ENCODE assay signal across 2 fruit fly cellular contexts in the genomic region with DNA sequence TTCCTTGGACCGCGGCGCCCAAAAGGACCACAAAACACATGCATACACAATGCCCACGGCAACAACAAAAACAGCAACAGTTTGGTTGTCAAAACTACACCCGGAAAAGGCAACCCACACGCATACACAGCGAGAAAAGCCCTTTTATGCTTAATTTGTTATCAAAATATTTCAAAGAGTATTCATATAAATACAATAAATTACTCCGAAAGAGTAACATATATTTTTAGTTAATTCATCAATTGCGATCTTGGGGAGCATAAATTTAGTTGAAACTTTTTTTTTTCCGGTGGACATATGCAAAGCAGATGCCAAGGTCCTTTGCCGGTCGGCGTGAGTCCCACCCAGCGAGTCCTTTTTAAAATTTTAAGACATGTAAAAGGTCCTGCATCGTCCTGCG.
A peak's percentile ranks its signal among the peaks of the same experiment; 100 is the strongest.
TF ChIP-seq lines count a peak whose summit lies in the region.

No protein-coding gene starts in this region.

- TF ChIP-seq CTCF in whole organism, embryonic (GFP tag; optimal IDR thresholded peaks at IDR 0.05; lab: Kevin White, UChicago): no peak

TF ChIP-seq in whole organism, embryonic, 481 proteins besides CTCF, POLR2A, EP300 and RAD21 (continues in another document):
- TF ChIP-seq Ets65A (GFP tag; lab: Kevin White, UChicago): peak; percentile 64
- no peak for TF ChIP-seq CG31224 (GFP tag; IDR thresholded peaks at IDR 0.05; lab: Robert Waterston, UW)
- peak; percentile 10 for TF ChIP-seq CG10979 (tag; optimal IDR thresholded peaks at IDR 0.05; lab: Kevin White, UChicago)
- peak in 1 of 2 experiments; percentile 7 for TF ChIP-seq Hr51 (GFP tag; optimal IDR thresholded peaks at IDR 0.05; lab: Kevin White, UChicago)
- TF ChIP-seq CG12391 (tag; optimal IDR thresholded peaks at IDR 0.05; lab: Kevin White, UChicago): peak; percentile 4
- TF ChIP-seq CoRest (tag; optimal IDR thresholded peaks at IDR 0.05; lab: Kevin White, UChicago): no peak
- peak; percentile 38 for TF ChIP-seq CG4404 (GFP tag; IDR thresholded peaks at IDR 0.05; lab: Robert Waterston, UW)
- TF ChIP-seq scrt (GFP tag; optimal IDR thresholded peaks at IDR 0.05; lab: Kevin White, UChicago): peak; percentile 47
- TF ChIP-seq bsh (GFP tag; optimal IDR thresholded peaks at IDR 0.05; lab: Kevin White, UChicago): peak in 1 of 2 experiments; percentile 11
- TF ChIP-seq CG17359 (tag; optimal IDR thresholded peaks at IDR 0.05; lab: Kevin White, UChicago): peak; percentile 5
- TF ChIP-seq CG11398 (GFP tag; optimal IDR thresholded peaks at IDR 0.05; lab: Kevin White, UChicago): no peak
- no peak for TF ChIP-seq crp (GFP tag; optimal IDR thresholded peaks at IDR 0.05; lab: Kevin White, UChicago)
- TF ChIP-seq dmrt99B (tag; optimal IDR thresholded peaks at IDR 0.05; lab: Kevin White, UChicago): peak; percentile 33
- TF ChIP-seq Jarid2 (GFP tag; optimal IDR thresholded peaks at IDR 0.05; lab: Kevin White, UChicago): no peak
- TF ChIP-seq vvl (GFP tag; IDR thresholded peaks at IDR 0.05; lab: Robert Waterston, UW): peak; percentile 42
- no peak for TF ChIP-seq Scr (GFP tag; IDR thresholded peaks at IDR 0.05; lab: Robert Waterston, UW; ENCODE audit: partially characterized antibody)
- TF ChIP-seq ash1 (GFP tag; optimal IDR thresholded peaks at IDR 0.05; lab: Kevin White, UChicago): no peak
- peak; percentile 46 for TF ChIP-seq CG2678 (tag; optimal IDR thresholded peaks at IDR 0.05; lab: Kevin White, UChicago)
- TF ChIP-seq CG2120 (GFP tag; optimal IDR thresholded peaks at IDR 0.05; lab: Kevin White, UChicago): peak; percentile 36
- no peak for TF ChIP-seq ERR (GFP tag; optimal IDR thresholded peaks at IDR 0.05; lab: Kevin White, UChicago)
- peak; percentile 21 for TF ChIP-seq gem (tag; optimal IDR thresholded peaks at IDR 0.05; lab: Kevin White, UChicago)
- TF ChIP-seq row (GFP tag; IDR thresholded peaks at IDR 0.05; lab: Robert Waterston, UW): peak; percentile 41; the same call in 2 of the 3 replicates
- TF ChIP-seq Hmr (GFP tag; optimal IDR thresholded peaks at IDR 0.05; lab: Kevin White, UChicago): peak; percentile 21
- TF ChIP-seq Xrp1 (GFP tag; IDR thresholded peaks at IDR 0.05; lab: Robert Waterston, UW): peak; percentile 24; the same call in 1 of the 2 replicates
- TF ChIP-seq tup (GFP tag; optimal IDR thresholded peaks at IDR 0.05; lab: Kevin White, UChicago): no peak
- TF ChIP-seq nmo (GFP tag; optimal IDR thresholded peaks at IDR 0.05; lab: Kevin White, UChicago): peak; percentile 26
- TF ChIP-seq pho (GFP tag; optimal IDR thresholded peaks at IDR 0.05; lab: Kevin White, UChicago): no peak
- TF ChIP-seq H15 (GFP tag; IDR thresholded peaks at IDR 0.05; lab: Robert Waterston, UW): no peak
- TF ChIP-seq mam (GFP tag; optimal IDR thresholded peaks at IDR 0.05; lab: Kevin White, UChicago): no peak
- peak; percentile 38 for TF ChIP-seq lab (GFP tag; optimal IDR thresholded peaks at IDR 0.05; lab: Kevin White, UChicago)
- no peak for TF ChIP-seq CG1603 (tag; optimal IDR thresholded peaks at IDR 0.05; lab: Kevin White, UChicago)
- TF ChIP-seq dysf (GFP tag; IDR thresholded peaks at IDR 0.05; lab: Robert Waterston, UW): 0 out of 3 replicates have a peak, but pooled peaks have one; percentile 24
- no peak for TF ChIP-seq gfzf (GFP tag; optimal IDR thresholded peaks at IDR 0.05; lab: Kevin White, UChicago)
- peak; percentile 18 for TF ChIP-seq CG9727 (GFP tag; optimal IDR thresholded peaks at IDR 0.05; lab: Kevin White, UChicago)
- TF ChIP-seq shn (GFP tag; optimal IDR thresholded peaks at IDR 0.05; lab: Kevin White, UChicago): no peak
- no peak for TF ChIP-seq pnt (GFP tag; optimal IDR thresholded peaks at IDR 0.05; lab: Kevin White, UChicago)
- peak; percentile 9 for TF ChIP-seq Sox102F (GFP tag; optimal IDR thresholded peaks at IDR 0.05; lab: Kevin White, UChicago)
- TF ChIP-seq HLH3B (GFP tag; IDR thresholded peaks at IDR 0.05; lab: Robert Waterston, UW): 0 out of 2 replicates have a peak, but pooled peaks have one; percentile 19
- TF ChIP-seq CG7839 (tag; optimal IDR thresholded peaks at IDR 0.05; lab: Kevin White, UChicago): peak; percentile 22
- peak; percentile 23; the same call in 1 of the 2 replicates for TF ChIP-seq lmd (GFP tag; IDR thresholded peaks at IDR 0.05; lab: Robert Waterston, UW)
- TF ChIP-seq CG11504 (tag; optimal IDR thresholded peaks at IDR 0.05; lab: Kevin White, UChicago): peak; percentile 41
- no peak for TF ChIP-seq CG11695 (GFP tag; IDR thresholded peaks at IDR 0.05; lab: Robert Waterston, UW)

TF ChIP-seq in whole organism, prepupa, 60 proteins besides CTCF, POLR2A, EP300 and RAD21:
- TF ChIP-seq svp (GFP tag; lab: Kevin White, UChicago): peak; percentile 31
- TF ChIP-seq CG4318 (GFP tag; optimal IDR thresholded peaks at IDR 0.05; lab: Kevin White, UChicago): no peak
- peak; percentile 20 for TF ChIP-seq Eip78C (GFP tag; lab: Kevin White, UChicago)
- TF ChIP-seq OdsH (GFP tag; optimal IDR thresholded peaks at IDR 0.05; lab: Kevin White, UChicago): no peak

Comparison
In these comparisons a context has a peak if more than half of its experiments do, and no peak if none do; other contexts are left out.
1. Of the 7 proteins assayed by ChIP-seq in both whole organism, embryonic and whole organism, prepupa: peak only in whole organism, embryonic: Sox102F; only in whole organism, prepupa: none; in both: none; in neither: 6.